Worm (Caenorhabditis elegans) whole organism, L3 larva: ENCODE measurements around the gene ndg-4.

Experiments
- R02D3.7 ChIP-seq: fragments of 150-350 bp; optimal IDR thresholded peaks from 2 replicates; lab custom pipeline; 2014; ENCODE audit warnings: missing biosample characterization, missing genetic modification characterization
- aly-2 ChIP-seq: fragments of 150-350 bp; optimal IDR thresholded peaks from 2 replicates; lab custom pipeline; 2014; ENCODE audit warnings: missing biosample characterization, missing genetic modification characterization
- ama-1 ChIP-seq: fragments of 150-350 bp; optimal IDR thresholded peaks from 2 replicates; lab custom pipeline; 2018
- ceh-16 ChIP-seq: sonication (generic microtip); optimal IDR thresholded peaks from 2 replicates; lab custom pipeline; 2017; ENCODE audit warnings: missing biosample characterization, missing genetic modification characterization
- ceh-28 ChIP-seq: fragments of 150-350 bp; optimal IDR thresholded peaks from 2 replicates; lab custom pipeline; 2014; ENCODE audit warnings: missing biosample characterization, missing genetic modification reagents, missing genetic modification characterization
- ceh-9 ChIP-seq: sonication (generic microtip); optimal IDR thresholded peaks from 2 replicates; lab custom pipeline; 2018; ENCODE audit warnings: missing biosample characterization, missing genetic modification characterization
- daf-12 ChIP-seq: fragments of 150-350 bp; optimal IDR thresholded peaks from 2 replicates; lab custom pipeline; 2014; ENCODE audit warnings: missing biosample characterization, missing genetic modification reagents, missing genetic modification characterization
- egl-5 ChIP-seq: fragments of 150-350 bp; optimal IDR thresholded peaks from 2 replicates; lab custom pipeline; 2017; ENCODE audit warnings: missing biosample characterization, missing genetic modification reagents, missing genetic modification characterization, inconsistent platforms
- elt-1 ChIP-seq: fragments of 150-350 bp; optimal IDR thresholded peaks from 2 replicates; lab custom pipeline; 2014; ENCODE audit warnings: missing biosample characterization, missing genetic modification characterization
- elt-2 ChIP-seq: sonication (generic microtip); optimal IDR thresholded peaks from 2 replicates; lab custom pipeline; 2016; ENCODE audit warnings: missing genetic modification reagents, mild to moderate bottlenecking, missing genetic modification characterization, missing compliant biosample characterization
- elt-3 ChIP-seq, 3 experiments: fragments of 150-350 bp in 1 of 3; sonication (generic microtip) in 2 of 3; optimal IDR thresholded peaks; 2 replicates in 2 of 3; 4 replicates in 1 of 3; lab custom pipeline; 2014 to 2017; ENCODE audit warnings: missing biosample characterization in 3 of 3, missing genetic modification characterization in 3 of 3
- fkh-10 ChIP-seq: sonication (generic microtip); optimal IDR thresholded peaks from 2 replicates; lab custom pipeline; 2017; ENCODE audit warnings: missing biosample characterization, missing genetic modification reagents, missing genetic modification characterization
- hmg-11 ChIP-seq: sonication (generic microtip); optimal IDR thresholded peaks from 2 replicates; lab custom pipeline; 2016; ENCODE audit warnings: missing genetic modification characterization, missing compliant biosample characterization
- jun-1 ChIP-seq: fragments of 150-350 bp; optimal IDR thresholded peaks from 2 replicates; lab custom pipeline; 2014; ENCODE audit warnings: missing biosample characterization, missing genetic modification reagents, missing genetic modification characterization
- lin-15B ChIP-seq: fragments of 150-350 bp; optimal IDR thresholded peaks from 2 replicates; lab custom pipeline; 2014; ENCODE audit warnings: missing biosample characterization, missing genetic modification characterization
- lsy-12 ChIP-seq: sonication (generic microtip); optimal IDR thresholded peaks from 2 replicates; lab custom pipeline; 2016; ENCODE audit warnings: mild to moderate bottlenecking, missing genetic modification characterization, missing compliant biosample characterization
- mdl-1 ChIP-seq: fragments of 150-350 bp; optimal IDR thresholded peaks from 2 replicates; lab custom pipeline; 2014; ENCODE audit warnings: missing biosample characterization, missing genetic modification characterization
- mml-1 ChIP-seq: fragments of 150-350 bp; sonication (generic microtip); optimal IDR thresholded peaks from 3 replicates; lab custom pipeline; 2014; ENCODE audit warnings: missing biosample characterization, missing genetic modification characterization
- nhr-11 ChIP-seq: fragments of 150-350 bp; optimal IDR thresholded peaks from 2 replicates; lab custom pipeline; 2014; ENCODE audit warnings: missing biosample characterization, missing genetic modification characterization
- nhr-23 ChIP-seq: fragments of 150-350 bp; optimal IDR thresholded peaks from 2 replicates; lab custom pipeline; 2014; ENCODE audit warnings: missing biosample characterization, missing genetic modification reagents, missing genetic modification characterization
- nhr-25 ChIP-seq: sonication (generic microtip); optimal IDR thresholded peaks from 2 replicates; lab custom pipeline; 2017; ENCODE audit warnings: missing biosample characterization, missing genetic modification characterization
- nhr-28 ChIP-seq: fragments of 150-350 bp; optimal IDR thresholded peaks from 2 replicates; lab custom pipeline; 2014; ENCODE audit warnings: missing biosample characterization, missing genetic modification characterization
- nhr-43 ChIP-seq: sonication (generic microtip); optimal IDR thresholded peaks from 2 replicates; lab custom pipeline; 2016; ENCODE audit warnings: mild to moderate bottlenecking, missing genetic modification characterization, missing compliant biosample characterization; ENCODE audit not compliant: poor library complexity, severe bottlenecking
- nhr-67 ChIP-seq: fragments of 150-350 bp; optimal IDR thresholded peaks from 2 replicates; lab custom pipeline; 2014; ENCODE audit warnings: missing biosample characterization, missing genetic modification characterization
- nhr-76 ChIP-seq: fragments of 150-350 bp; sonication (generic microtip); optimal IDR thresholded peaks from 5 replicates; lab custom pipeline; 2014; ENCODE audit warnings: missing biosample characterization, missing genetic modification characterization
- nhr-77 ChIP-seq: fragments of 150-350 bp; optimal IDR thresholded peaks from 2 replicates; lab custom pipeline; 2014; ENCODE audit warnings: missing biosample characterization, missing genetic modification characterization
- pha-4 ChIP-seq: fragments of 150-350 bp; optimal IDR thresholded peaks from 2 replicates; lab custom pipeline; 2014; ENCODE audit warnings: missing biosample characterization, missing genetic modification reagents, missing genetic modification characterization
- pqm-1 ChIP-seq: fragments of 150-350 bp; optimal IDR thresholded peaks from 2 replicates; lab custom pipeline; 2017; ENCODE audit warnings: missing biosample characterization, missing genetic modification characterization, inconsistent platforms
- sea-2 ChIP-seq: fragments of 150-350 bp; sonication (generic microtip); optimal IDR thresholded peaks from 4 replicates; lab custom pipeline; 2014; ENCODE audit warnings: missing biosample characterization, missing genetic modification reagents, missing genetic modification characterization
- skn-1 ChIP-seq: fragments of 150-350 bp; optimal IDR thresholded peaks from 2 replicates; lab custom pipeline; 2014; ENCODE audit warnings: missing biosample characterization, missing genetic modification characterization
- tbx-2 ChIP-seq: sonication (generic microtip); optimal IDR thresholded peaks from 2 replicates; lab custom pipeline; 2016; ENCODE audit warnings: mild to moderate bottlenecking, missing genetic modification characterization, missing compliant biosample characterization
- unc-39 ChIP-seq: sonication (generic microtip); optimal IDR thresholded peaks from 4 replicates; lab custom pipeline; 2017; ENCODE audit warnings: missing biosample characterization, missing genetic modification characterization
- zag-1 ChIP-seq: fragments of 150-350 bp; optimal IDR thresholded peaks from 2 replicates; lab custom pipeline; 2014; ENCODE audit warnings: missing biosample characterization, missing genetic modification characterization
- ztf-11 ChIP-seq: fragments of 150-350 bp; optimal IDR thresholded peaks from 2 replicates; lab custom pipeline; 2014; ENCODE audit warnings: missing biosample characterization, missing genetic modification characterization
- ztf-4 ChIP-seq: fragments of 150-350 bp; optimal IDR thresholded peaks from 2 replicates; lab custom pipeline; 2014; ENCODE audit warnings: missing biosample characterization, missing genetic modification characterization

Gene ndg-4

DNA sequence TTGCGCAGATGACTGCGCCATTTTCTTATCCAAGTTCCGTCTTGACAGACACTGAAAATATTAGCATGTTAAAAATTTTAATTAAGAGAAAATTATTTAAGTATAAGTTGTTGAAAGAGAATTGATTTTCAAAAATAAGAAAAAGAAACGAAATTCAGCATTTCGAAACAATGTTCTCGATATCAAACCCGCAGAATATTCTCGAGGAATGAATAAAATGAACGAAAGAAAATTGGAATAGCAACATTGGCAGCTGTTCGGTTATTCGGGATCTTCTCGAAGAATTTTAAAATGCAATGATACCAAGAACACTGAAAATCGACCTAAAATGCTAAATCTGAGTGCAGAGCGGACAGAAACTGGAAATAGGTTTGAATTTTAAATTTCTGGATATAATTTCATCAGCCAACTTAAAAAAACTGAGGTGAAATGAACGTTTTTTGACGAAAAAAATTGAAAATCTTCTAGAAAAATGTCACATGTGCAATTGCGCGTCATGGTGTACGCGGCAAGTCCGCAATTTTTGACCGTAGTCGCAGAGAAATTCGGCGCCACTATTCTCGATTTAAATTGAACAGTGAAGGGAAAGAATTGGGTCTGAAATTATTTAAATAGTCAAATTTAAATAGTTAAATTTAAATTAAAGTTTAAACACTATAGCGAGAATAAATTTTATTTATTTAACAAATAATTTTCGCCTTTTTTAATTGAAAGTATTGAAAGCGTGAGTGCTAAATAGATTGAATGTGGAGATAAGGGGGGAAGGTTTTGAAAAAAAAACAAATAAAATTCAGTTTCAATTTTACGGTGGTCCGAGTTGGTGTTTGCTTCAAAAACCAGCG, 41.1 kb upstream of the ndg-4 start, which contains the start of the genes cct-5 and F25F2.1 (continued):
- no peak for TF ChIP-seq ztf-4
- no peak for TF ChIP-seq zag-1 (tag; lab: Kevin White, UChicago)
- peak; percentile 25 for TF ChIP-seq nhr-25 (tag; lab: Kevin White, UChicago)
- TF ChIP-seq mdl-1 (tag; lab: Kevin White, UChicago), result no peak
- no peak for TF ChIP-seq nhr-28 (tag; lab: Kevin White, UChicago)
- no peak for TF ChIP-seq lsy-12 (tag; lab: Kevin White, UChicago)
- peak; percentile 53 for TF ChIP-seq lin-15B
- no peak for TF ChIP-seq aly-2
- TF ChIP-seq sea-2 (GFP tag; lab: Kevin White, UChicago), result no peak
- peak; percentile 72 for TF ChIP-seq hmg-11 (tag; lab: Kevin White, UChicago)
- peak; percentile 80 for TF ChIP-seq pha-4 (tag; lab: Kevin White, UChicago)

DNA sequence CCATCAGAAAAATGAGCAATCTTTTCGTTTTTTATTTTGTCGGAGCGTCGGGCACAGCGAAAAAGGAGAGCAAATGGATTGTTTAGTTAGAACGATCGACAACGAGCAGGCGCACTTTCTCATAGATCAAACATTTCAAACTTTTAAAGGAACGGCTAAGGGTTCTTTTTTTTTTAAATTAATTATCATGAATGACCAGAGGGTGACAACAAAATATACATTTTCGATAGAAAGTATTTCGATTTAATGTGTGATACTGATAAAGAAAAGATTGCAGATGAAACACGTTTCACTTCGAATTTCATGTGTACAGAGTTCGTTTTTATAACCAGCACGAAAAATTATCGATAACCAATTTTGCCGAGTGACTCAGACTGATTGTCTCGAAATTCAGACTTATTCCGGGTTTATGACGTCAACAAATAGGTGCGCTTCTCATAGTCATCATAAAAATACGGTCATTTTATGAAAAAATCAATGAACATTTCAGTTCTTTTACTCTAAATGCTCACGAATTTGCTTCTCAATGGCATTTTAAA, 39.5 kb upstream of the ndg-4 start:
- no peak for TF ChIP-seq ztf-4
- no peak for TF ChIP-seq nhr-11 (tag; lab: Kevin White, UChicago)
- no peak for TF ChIP-seq unc-39 (tag; lab: Kevin White, UChicago)
- TF ChIP-seq pha-4 (tag; lab: Kevin White, UChicago), result no peak
- no peak for TF ChIP-seq nhr-67 (tag; lab: Kevin White, UChicago)
- TF ChIP-seq ama-1 (lab: Kevin White, UChicago), result no peak
- no peak for TF ChIP-seq fkh-10 (GFP tag; lab: Kevin White, UChicago)
- TF ChIP-seq nhr-77 (tag; lab: Kevin White, UChicago), result no peak
- TF ChIP-seq elt-3 (tag; optimal IDR thresholded peaks at IDR 0.05; lab: Kevin White, UChicago), result no peak
- TF ChIP-seq ceh-16 (tag; lab: Kevin White, UChicago), result no peak
- no peak for TF ChIP-seq egl-5 (tag; lab: Kevin White, UChicago)
- TF ChIP-seq lin-15B, result no peak
- TF ChIP-seq elt-2, result peak; percentile 74
- no peak for TF ChIP-seq nhr-23 (tag; lab: Kevin White, UChicago)
- TF ChIP-seq daf-12, result no peak
- no peak for TF ChIP-seq mml-1 (tag; lab: Kevin White, UChicago)
- TF ChIP-seq nhr-25 (tag; lab: Kevin White, UChicago), result no peak
- no peak for TF ChIP-seq nhr-76 (tag; lab: Kevin White, UChicago)
- TF ChIP-seq pqm-1 (tag; lab: Kevin White, UChicago), result peak; percentile 90
- TF ChIP-seq nhr-43 (tag; lab: Kevin White, UChicago), result no peak
- TF ChIP-seq elt-1 (tag; lab: Kevin White, UChicago), result no peak
- TF ChIP-seq jun-1 (tag; lab: Kevin White, UChicago), result peak; percentile 12
- TF ChIP-seq lsy-12 (tag; lab: Kevin White, UChicago), result no peak
- TF ChIP-seq tbx-2 (tag; lab: Kevin White, UChicago), result no peak

DNA sequence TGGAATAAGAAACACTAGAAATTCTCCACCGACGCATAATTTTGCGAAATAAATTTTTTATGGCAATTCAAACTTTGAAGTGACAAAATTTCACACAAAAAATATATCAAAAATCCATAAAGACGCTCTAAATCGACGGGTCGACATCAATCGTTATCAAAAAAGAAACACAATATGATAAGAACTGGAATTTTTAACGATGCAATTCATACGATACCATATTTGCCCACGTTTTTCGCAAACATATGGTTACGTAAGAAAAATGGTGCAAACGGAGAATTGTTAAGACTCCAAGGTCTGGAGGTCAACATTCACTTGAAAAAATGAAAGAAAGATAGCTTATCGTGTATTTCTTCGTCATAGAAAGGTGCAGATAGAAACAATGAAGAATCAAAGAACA, 39.0 kb upstream of the ndg-4 start:
- no peak for TF ChIP-seq egl-5 (tag; lab: Kevin White, UChicago)
- TF ChIP-seq nhr-76 (tag; lab: Kevin White, UChicago), result no peak
- TF ChIP-seq elt-2, result peak; percentile 87
- TF ChIP-seq R02D3.7 (tag; lab: Kevin White, UChicago), result no peak
- no peak for TF ChIP-seq ama-1 (lab: Kevin White, UChicago)
- no peak for TF ChIP-seq mdl-1 (tag; lab: Kevin White, UChicago)
- peak; percentile 49 for TF ChIP-seq pha-4 (tag; lab: Kevin White, UChicago)
- TF ChIP-seq hmg-11 (tag; lab: Kevin White, UChicago), result no peak
- no peak for TF ChIP-seq ceh-9
- TF ChIP-seq ztf-11, result no peak
- no peak for TF ChIP-seq sea-2 (GFP tag; lab: Kevin White, UChicago)
- TF ChIP-seq pqm-1 (tag; lab: Kevin White, UChicago), result peak; percentile 35
- no peak for TF ChIP-seq nhr-77 (tag; lab: Kevin White, UChicago)
- TF ChIP-seq aly-2, result no peak
- no peak for TF ChIP-seq skn-1 (tag; lab: Kevin White, UChicago)
- no peak for TF ChIP-seq lsy-12 (tag; lab: Kevin White, UChicago)
- no peak for TF ChIP-seq nhr-25 (tag; lab: Kevin White, UChicago)
- no peak for TF ChIP-seq lin-15B
- no peak for TF ChIP-seq ceh-28 (tag; lab: Kevin White, UChicago)
- TF ChIP-seq nhr-43 (tag; lab: Kevin White, UChicago), result no peak
